Worm (Caenorhabditis elegans) whole organism, L3 larva: ENCODE results near the gene F18E9.8.

Experiments used
- R02D3.7 ChIP-seq: fragments of 150-350 bp; optimal IDR thresholded peaks from 2 replicates; lab custom pipeline; 2014; ENCODE audit warnings: missing biosample characterization, missing genetic modification characterization
- ZK546.5 ChIP-seq: sonication (generic microtip); optimal IDR thresholded peaks from 2 replicates; lab custom pipeline; 2017; ENCODE audit warnings: missing biosample characterization, missing genetic modification characterization
- aly-2 ChIP-seq: fragments of 150-350 bp; optimal IDR thresholded peaks from 2 replicates; lab custom pipeline; 2014; ENCODE audit warnings: missing biosample characterization, missing genetic modification characterization
- ama-1 ChIP-seq: fragments of 150-350 bp; optimal IDR thresholded peaks from 2 replicates; lab custom pipeline; 2018
- ceh-16 ChIP-seq: sonication (generic microtip); optimal IDR thresholded peaks from 2 replicates; lab custom pipeline; 2017; ENCODE audit warnings: missing biosample characterization, missing genetic modification characterization
- ceh-28 ChIP-seq: fragments of 150-350 bp; optimal IDR thresholded peaks from 2 replicates; lab custom pipeline; 2014; ENCODE audit warnings: missing biosample characterization, missing genetic modification reagents, missing genetic modification characterization
- ceh-82 ChIP-seq: fragments of 150-350 bp; optimal IDR thresholded peaks from 2 replicates; lab custom pipeline; 2014; ENCODE audit warnings: missing biosample characterization, missing genetic modification characterization
- elt-1 ChIP-seq: fragments of 150-350 bp; optimal IDR thresholded peaks from 2 replicates; lab custom pipeline; 2014; ENCODE audit warnings: missing biosample characterization, missing genetic modification characterization
- elt-2 ChIP-seq: sonication (generic microtip); optimal IDR thresholded peaks from 2 replicates; lab custom pipeline; 2016; ENCODE audit warnings: missing genetic modification reagents, mild to moderate bottlenecking, missing genetic modification characterization, missing compliant biosample characterization
- fkh-2 ChIP-seq: fragments of 150-350 bp; optimal IDR thresholded peaks from 2 replicates; lab custom pipeline; 2014; ENCODE audit warnings: missing biosample characterization, missing genetic modification reagents, missing genetic modification characterization
- hmg-11 ChIP-seq: sonication (generic microtip); optimal IDR thresholded peaks from 2 replicates; lab custom pipeline; 2016; ENCODE audit warnings: missing genetic modification characterization, missing compliant biosample characterization
- lin-15B ChIP-seq: fragments of 150-350 bp; optimal IDR thresholded peaks from 2 replicates; lab custom pipeline; 2014; ENCODE audit warnings: missing biosample characterization, missing genetic modification characterization
- lin-39 ChIP-seq: fragments of 150-350 bp; optimal IDR thresholded peaks from 2 replicates; lab custom pipeline; 2018; ENCODE audit warnings: missing biosample characterization, missing genetic modification reagents, missing genetic modification characterization
- lsy-12 ChIP-seq: sonication (generic microtip); optimal IDR thresholded peaks from 2 replicates; lab custom pipeline; 2016; ENCODE audit warnings: mild to moderate bottlenecking, missing genetic modification characterization, missing compliant biosample characterization
- mdl-1 ChIP-seq: fragments of 150-350 bp; optimal IDR thresholded peaks from 2 replicates; lab custom pipeline; 2014; ENCODE audit warnings: missing biosample characterization, missing genetic modification characterization
- nfya-1 ChIP-seq: sonication (generic microtip); optimal IDR thresholded peaks from 2 replicates; lab custom pipeline; 2017; ENCODE audit warnings: missing genetic modification characterization, mild to moderate bottlenecking, missing compliant biosample characterization, antibody characterized with exemption, moderate library complexity; ENCODE audit not compliant: insufficient read depth
- nhr-12 ChIP-seq: fragments of 150-350 bp; optimal IDR thresholded peaks from 2 replicates; lab custom pipeline; 2014; ENCODE audit warnings: missing biosample characterization, missing genetic modification characterization
- nhr-23 ChIP-seq: fragments of 150-350 bp; optimal IDR thresholded peaks from 2 replicates; lab custom pipeline; 2014; ENCODE audit warnings: missing biosample characterization, missing genetic modification reagents, missing genetic modification characterization
- nhr-237 ChIP-seq: fragments of 150-350 bp; optimal IDR thresholded peaks from 2 replicates; lab custom pipeline; 2014; ENCODE audit warnings: missing biosample characterization, missing genetic modification characterization
- nhr-25 ChIP-seq: sonication (generic microtip); optimal IDR thresholded peaks from 2 replicates; lab custom pipeline; 2017; ENCODE audit warnings: missing biosample characterization, missing genetic modification characterization
- nhr-28 ChIP-seq: fragments of 150-350 bp; optimal IDR thresholded peaks from 2 replicates; lab custom pipeline; 2014; ENCODE audit warnings: missing biosample characterization, missing genetic modification characterization
- nhr-43 ChIP-seq: sonication (generic microtip); optimal IDR thresholded peaks from 2 replicates; lab custom pipeline; 2016; ENCODE audit warnings: mild to moderate bottlenecking, missing genetic modification characterization, missing compliant biosample characterization; ENCODE audit not compliant: poor library complexity, severe bottlenecking
- nhr-67 ChIP-seq: fragments of 150-350 bp; optimal IDR thresholded peaks from 2 replicates; lab custom pipeline; 2014; ENCODE audit warnings: missing biosample characterization, missing genetic modification characterization
- nhr-76 ChIP-seq: fragments of 150-350 bp; sonication (generic microtip); optimal IDR thresholded peaks from 5 replicates; lab custom pipeline; 2014; ENCODE audit warnings: missing biosample characterization, missing genetic modification characterization
- nhr-77 ChIP-seq: fragments of 150-350 bp; optimal IDR thresholded peaks from 2 replicates; lab custom pipeline; 2014; ENCODE audit warnings: missing biosample characterization, missing genetic modification characterization
- pha-4 ChIP-seq: fragments of 150-350 bp; optimal IDR thresholded peaks from 2 replicates; lab custom pipeline; 2014; ENCODE audit warnings: missing biosample characterization, missing genetic modification reagents, missing genetic modification characterization
- pqm-1 ChIP-seq: fragments of 150-350 bp; optimal IDR thresholded peaks from 2 replicates; lab custom pipeline; 2017; ENCODE audit warnings: missing biosample characterization, missing genetic modification characterization, inconsistent platforms
- sea-2 ChIP-seq: fragments of 150-350 bp; sonication (generic microtip); optimal IDR thresholded peaks from 4 replicates; lab custom pipeline; 2014; ENCODE audit warnings: missing biosample characterization, missing genetic modification reagents, missing genetic modification characterization
- skn-1 ChIP-seq: fragments of 150-350 bp; optimal IDR thresholded peaks from 2 replicates; lab custom pipeline; 2014; ENCODE audit warnings: missing biosample characterization, missing genetic modification characterization
- snpc-4 ChIP-seq: fragments of 150-350 bp; optimal IDR thresholded peaks from 2 replicates; lab custom pipeline; 2014; ENCODE audit warnings: missing biosample characterization, missing genetic modification characterization
- tbx-2 ChIP-seq: sonication (generic microtip); optimal IDR thresholded peaks from 2 replicates; lab custom pipeline; 2016; ENCODE audit warnings: mild to moderate bottlenecking, missing genetic modification characterization, missing compliant biosample characterization
- ztf-4 ChIP-seq: fragments of 150-350 bp; optimal IDR thresholded peaks from 2 replicates; lab custom pipeline; 2014; ENCODE audit warnings: missing biosample characterization, missing genetic modification characterization

The F18E9.8 gene

ce11 chrX:8605005-8605404, 23.7 kb upstream of the F18E9.8 start, which contains the start of the genes H35N09.2 and H35N09.1:
H35N09.2 (minus strand) TSS chrX:8605058.
H35N09.1 (plus strand) TSS chrX:8605339.
- peak; percentile 3 for TF ChIP-seq ceh-28 (tag; lab: Kevin White, UChicago)
- TF ChIP-seq nhr-12: no peak
- peak; percentile 34 for TF ChIP-seq elt-2 (tag; lab: Kevin White, UChicago)
- TF ChIP-seq lin-39 (tag; lab: Kevin White, UChicago): peak; percentile 36
- TF ChIP-seq ceh-16 (tag; lab: Kevin White, UChicago): no peak
- TF ChIP-seq aly-2: no peak
- TF ChIP-seq nfya-1 (tag; lab: Kevin White, UChicago): peak; percentile 47
- peak; percentile 68 for TF ChIP-seq nhr-23 (tag; lab: Kevin White, UChicago)
- peak; percentile 89 for TF ChIP-seq pha-4 (tag; lab: Kevin White, UChicago)
- TF ChIP-seq nhr-77 (tag; lab: Kevin White, UChicago): no peak
- peak; percentile 15 for TF ChIP-seq nhr-25 (tag; lab: Kevin White, UChicago)
- TF ChIP-seq ztf-4 (tag; lab: Kevin White, UChicago): no peak
- no peak for TF ChIP-seq ama-1
- TF ChIP-seq hmg-11 (tag; lab: Kevin White, UChicago): peak; percentile 45
- TF ChIP-seq, all 47 proteins: peak for 8

- TF ChIP-seq nhr-237 (tag; lab: Kevin White, UChicago) (no peak), elt-2 (tag; lab: Kevin White, UChicago) (peak; percentile 82), lin-15B (tag; lab: Kevin White, UChicago) (no peak), sea-2 (no peak), ceh-28 (tag; lab: Kevin White, UChicago) (no peak), lsy-12 (tag; lab: Kevin White, UChicago) (no peak), skn-1 (tag; lab: Kevin White, UChicago) (no peak), pha-4 (tag; lab: Kevin White, UChicago) (no peak), nhr-43 (tag; lab: Kevin White, UChicago) (no peak), elt-1 (tag; lab: Kevin White, UChicago) (no peak), pqm-1 (peak; percentile 27), ceh-16 (tag; lab: Kevin White, UChicago) (no peak), tbx-2 (tag; lab: Kevin White, UChicago) (no peak), fkh-2 (tag; lab: Kevin White, UChicago) (no peak), hmg-11 (tag; lab: Kevin White, UChicago) (no peak)
Observed at ce11 chrX:8604160-8604559, 22.8 kb upstream of the F18E9.8 start.

- no peak for TF ChIP-seq ZK546.5
- no peak for TF ChIP-seq fkh-2 (tag; lab: Kevin White, UChicago)
- TF ChIP-seq nhr-28 (tag; lab: Kevin White, UChicago): no peak
- no peak for TF ChIP-seq ceh-82 (tag; lab: Kevin White, UChicago)
- TF ChIP-seq sea-2: no peak
- no peak for TF ChIP-seq nhr-43 (tag; lab: Kevin White, UChicago)
- no peak for TF ChIP-seq ceh-16 (tag; lab: Kevin White, UChicago)
- TF ChIP-seq elt-2 (tag; lab: Kevin White, UChicago): no peak
- TF ChIP-seq skn-1 (tag; lab: Kevin White, UChicago): no peak
- TF ChIP-seq R02D3.7: no peak
- TF ChIP-seq nhr-237 (tag; lab: Kevin White, UChicago): no peak
- TF ChIP-seq nhr-23 (tag; lab: Kevin White, UChicago): no peak
- TF ChIP-seq, all 47 proteins: peak for 0
Observed at ce11 chrX:8602722-8603427, 21.5 kb upstream of the F18E9.8 start.

- TF ChIP-seq pha-4 (tag; lab: Kevin White, UChicago) (no peak), nfya-1 (tag; lab: Kevin White, UChicago) (no peak), nhr-76 (tag; lab: Kevin White, UChicago) (no peak), snpc-4 (no peak), elt-2 (tag; lab: Kevin White, UChicago) (no peak), R02D3.7 (no peak), mdl-1 (tag; lab: Kevin White, UChicago) (no peak), nhr-77 (tag; lab: Kevin White, UChicago) (no peak), hmg-11 (tag; lab: Kevin White, UChicago) (no peak), nhr-67 (no peak), nhr-43 (tag; lab: Kevin White, UChicago) (no peak), lin-39 (tag; lab: Kevin White, UChicago) (no peak), sea-2 (no peak), skn-1 (tag; lab: Kevin White, UChicago) (no peak)
Observed at ce11 chrX:8601235-8601634, 19.9 kb upstream of the F18E9.8 start, which contains the start of gene F18E9.1. F18E9.1 (plus strand) TSS chrX:8601535.
